Worm (Caenorhabditis elegans) whole organism, late embryonic: ENCODE measurements around the gene srh-45.

Source experiments
- C08G9.2 ChIP-seq: sonication (generic microtip); optimal IDR thresholded peaks from 2 replicates; lab custom pipeline; 2016; ENCODE audit warnings: mild to moderate bottlenecking, missing genetic modification characterization, moderate library complexity, missing compliant biosample characterization
- C38D4.7 ChIP-seq: fragments of 200-800 bp; sonication (Bioruptor generic); optimal IDR thresholded peaks from 2 replicates; lab custom pipeline; 2018; ENCODE audit warnings: mild to moderate bottlenecking, missing genetic modification characterization, moderate library complexity, missing compliant biosample characterization
- K02D7.2 ChIP-seq: sonication (generic microtip); optimal IDR thresholded peaks from 2 replicates; lab custom pipeline; 2017; ENCODE audit warnings: mild to moderate bottlenecking, missing genetic modification characterization, missing compliant biosample characterization
- Y22D7AL.16 ChIP-seq: sonication (generic microtip); optimal IDR thresholded peaks from 2 replicates; lab custom pipeline; 2016; ENCODE audit warnings: missing genetic modification characterization, missing compliant biosample characterization
- ceh-30 ChIP-seq: fragments of 150-350 bp; optimal IDR thresholded peaks from 2 replicates; lab custom pipeline; 2014; ENCODE audit warnings: missing biosample characterization, missing genetic modification characterization
- ceh-31 ChIP-seq: sonication (generic microtip); optimal IDR thresholded peaks from 2 replicates; lab custom pipeline; 2016; ENCODE audit warnings: missing genetic modification characterization, missing compliant biosample characterization
- ceh-48 ChIP-seq: sonication (generic microtip); optimal IDR thresholded peaks from 2 replicates; lab custom pipeline; 2016; ENCODE audit warnings: missing genetic modification characterization, inconsistent platforms, missing compliant biosample characterization
- dmd-4 ChIP-seq: sonication (generic microtip); optimal IDR thresholded peaks from 2 replicates; lab custom pipeline; 2016; ENCODE audit warnings: borderline replicate concordance, missing genetic modification characterization, missing compliant biosample characterization
- dve-1 ChIP-seq: sonication (generic microtip); optimal IDR thresholded peaks from 2 replicates; lab custom pipeline; 2017; ENCODE audit warnings: antibody characterized with exemption, mild to moderate bottlenecking, missing genetic modification characterization, missing compliant biosample characterization
- elt-4 ChIP-seq: sonication (generic microtip); optimal IDR thresholded peaks from 2 replicates; lab custom pipeline; 2016; ENCODE audit warnings: missing genetic modification characterization, missing compliant biosample characterization
- ets-4 ChIP-seq: sonication (generic microtip); optimal IDR thresholded peaks from 2 replicates; lab custom pipeline; 2016; ENCODE audit warnings: missing genetic modification characterization, missing compliant biosample characterization
- eyg-1 ChIP-seq: sonication (generic microtip); optimal IDR thresholded peaks from 2 replicates; lab custom pipeline; 2016; ENCODE audit warnings: missing genotype, missing genetic modification characterization, missing compliant biosample characterization
- fax-1 ChIP-seq: sonication (generic microtip); optimal IDR thresholded peaks from 2 replicates; lab custom pipeline; 2016; ENCODE audit warnings: missing genotype, missing genetic modification characterization, missing compliant biosample characterization
- gmeb-2 ChIP-seq: sonication (generic microtip); optimal IDR thresholded peaks from 2 replicates; lab custom pipeline; 2016; ENCODE audit warnings: missing genetic modification characterization, inconsistent platforms, missing compliant biosample characterization
- hlh-30 ChIP-seq: sonication (generic microtip); optimal IDR thresholded peaks from 2 replicates; lab custom pipeline; 2017; ENCODE audit warnings: antibody characterized with exemption, missing genetic modification characterization, missing compliant biosample characterization; ENCODE audit not compliant: insufficient read depth
- hlh-6 ChIP-seq: sonication (generic microtip); optimal IDR thresholded peaks from 2 replicates; lab custom pipeline; 2016; ENCODE audit warnings: missing genotype, missing genetic modification characterization, missing compliant biosample characterization
- hlh-8 ChIP-seq: sonication (generic microtip); optimal IDR thresholded peaks from 2 replicates; lab custom pipeline; 2016; ENCODE audit warnings: missing genotype, missing genetic modification characterization, missing compliant biosample characterization
- lim-6 ChIP-seq: sonication (generic microtip); optimal IDR thresholded peaks from 2 replicates; lab custom pipeline; 2016; ENCODE audit warnings: missing genetic modification characterization, missing compliant biosample characterization
- lin-11 ChIP-seq: fragments of 200-800 bp; sonication (Bioruptor generic); optimal IDR thresholded peaks from 2 replicates; lab custom pipeline; 2018; ENCODE audit warnings: mild to moderate bottlenecking, missing genetic modification characterization, missing compliant biosample characterization
- mec-3 ChIP-seq: sonication (generic microtip); optimal IDR thresholded peaks from 2 replicates; lab custom pipeline; 2016; ENCODE audit warnings: borderline replicate concordance, missing genetic modification characterization, missing compliant biosample characterization
- nfya-1 ChIP-seq: sonication (generic microtip); optimal IDR thresholded peaks from 2 replicates; lab custom pipeline; 2017; ENCODE audit warnings: missing genetic modification characterization, mild to moderate bottlenecking, missing compliant biosample characterization, antibody characterized with exemption, moderate library complexity
- nhr-11 ChIP-seq: fragments of 150-350 bp; optimal IDR thresholded peaks from 2 replicates; lab custom pipeline; 2014; ENCODE audit warnings: missing biosample characterization, missing genetic modification characterization
- nhr-232 ChIP-seq: sonication (generic microtip); optimal IDR thresholded peaks from 2 replicates; lab custom pipeline; 2016; ENCODE audit warnings: missing genetic modification characterization, missing compliant biosample characterization
- odd-2 ChIP-seq: sonication (generic microtip); optimal IDR thresholded peaks from 2 replicates; lab custom pipeline; 2017; ENCODE audit warnings: antibody characterized with exemption, mild to moderate bottlenecking, missing genetic modification characterization, missing compliant biosample characterization
- pag-3 ChIP-seq: sonication (generic microtip); optimal IDR thresholded peaks from 2 replicates; lab custom pipeline; 2016; ENCODE audit warnings: missing compliant biosample characterization, missing genetic modification characterization, borderline replicate concordance
- pat-9 ChIP-seq: fragments of 200-800 bp; sonication (Bioruptor generic); optimal IDR thresholded peaks from 2 replicates; lab custom pipeline; 2018; ENCODE audit warnings: mild to moderate bottlenecking, missing genetic modification characterization, moderate library complexity, missing compliant biosample characterization
- pha-2 ChIP-seq: sonication (generic microtip); optimal IDR thresholded peaks from 2 replicates; lab custom pipeline; 2017; ENCODE audit warnings: mild to moderate bottlenecking, missing genetic modification characterization, missing compliant biosample characterization
- pha-4 ChIP-seq: fragments of 150-350 bp; optimal IDR thresholded peaks from 2 replicates; lab custom pipeline; 2018; ENCODE audit warnings: missing biosample characterization, missing genetic modification reagents, missing genetic modification characterization
- pqm-1 ChIP-seq: sonication (generic microtip); optimal IDR thresholded peaks from 2 replicates; lab custom pipeline; 2016; ENCODE audit warnings: missing genetic modification characterization, missing compliant biosample characterization
- pros-1 ChIP-seq: fragments of 150-350 bp; optimal IDR thresholded peaks from 2 replicates; lab custom pipeline; 2014; ENCODE audit warnings: missing biosample characterization, missing genetic modification reagents, missing genetic modification characterization
- sox-4 ChIP-seq: sonication (generic microtip); optimal IDR thresholded peaks from 2 replicates; lab custom pipeline; 2017; ENCODE audit warnings: mild to moderate bottlenecking, missing genetic modification characterization, inconsistent platforms, missing compliant biosample characterization
- tbx-2 ChIP-seq: sonication (generic microtip); optimal IDR thresholded peaks from 2 replicates; lab custom pipeline; 2016; ENCODE audit warnings: missing genetic modification characterization, missing compliant biosample characterization
- tbx-7 ChIP-seq: sonication (generic microtip); optimal IDR thresholded peaks from 2 replicates; lab custom pipeline; 2016; ENCODE audit warnings: missing genotype, missing genetic modification characterization, missing compliant biosample characterization
- unc-42 ChIP-seq: sonication (generic microtip); optimal IDR thresholded peaks from 2 replicates; lab custom pipeline; 2016; ENCODE audit warnings: missing genotype, missing genetic modification characterization, missing compliant biosample characterization
- unc-55 ChIP-seq: sonication (generic microtip); optimal IDR thresholded peaks from 2 replicates; lab custom pipeline; 2017; ENCODE audit warnings: missing biosample characterization, missing genetic modification reagents, missing genetic modification characterization
- unc-86 ChIP-seq: sonication (generic microtip); optimal IDR thresholded peaks from 2 replicates; lab custom pipeline; 2016; ENCODE audit warnings: missing genetic modification characterization, missing compliant biosample characterization
- zip-5 ChIP-seq: sonication (generic microtip); optimal IDR thresholded peaks from 2 replicates; lab custom pipeline; 2016; ENCODE audit warnings: missing genetic modification characterization, missing compliant biosample characterization

The srh-45 gene

DNA sequence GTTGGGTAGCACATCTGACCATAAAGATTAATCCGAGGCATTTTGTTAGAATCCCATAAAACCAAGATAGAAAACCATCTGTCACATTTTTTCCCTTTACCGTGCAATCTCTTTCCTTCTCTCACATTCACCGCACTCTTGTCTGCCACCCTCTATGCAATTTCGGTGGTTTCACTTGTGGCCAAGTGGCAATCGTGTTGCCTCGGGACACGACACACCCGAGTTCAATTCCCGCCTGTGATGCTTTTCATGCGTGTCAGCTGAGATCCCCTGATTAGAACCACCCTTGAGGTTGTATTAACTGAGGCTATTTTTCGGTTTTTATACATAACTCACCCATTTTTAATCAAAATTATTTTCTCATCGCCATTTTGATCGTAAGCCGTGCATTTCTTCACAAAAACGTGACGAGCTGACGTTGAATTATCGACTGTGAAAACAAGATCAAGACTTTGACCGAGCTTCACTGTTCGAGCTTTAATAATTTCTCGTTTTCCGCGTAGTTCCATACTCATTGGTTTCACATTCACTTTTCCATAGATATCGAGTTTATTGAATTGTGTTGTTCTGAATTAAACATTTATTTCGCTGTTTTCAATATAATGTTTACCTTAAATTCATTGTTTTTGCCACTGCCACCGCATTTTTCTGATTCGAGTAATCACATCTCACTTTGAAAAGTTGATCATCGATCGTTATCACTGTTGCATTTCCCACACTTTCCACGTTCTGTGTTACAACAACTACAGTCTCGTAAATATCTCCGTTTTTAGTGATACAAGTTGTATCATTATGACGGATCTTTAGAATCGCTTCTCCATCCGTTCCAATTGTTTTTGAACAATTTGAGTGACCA is 9.5 kb upstream of the srh-45 start (continued):
- peak; percentile 98 for TF ChIP-seq ceh-48 (tag; lab: Kevin White, UChicago)
- peak; percentile 97 for TF ChIP-seq C38D4.7 (GFP tag; lab: Kevin White, UChicago)
- TF ChIP-seq hlh-30 (tag; lab: Kevin White, UChicago), result peak; percentile 98
- TF ChIP-seq fax-1 (tag; lab: Kevin White, UChicago), result peak; percentile 96
- TF ChIP-seq Y22D7AL.16 (tag; lab: Kevin White, UChicago), result peak; percentile 99
- TF ChIP-seq K02D7.2 (tag; lab: Kevin White, UChicago), result peak; percentile 100
- TF ChIP-seq dve-1 (tag; lab: Kevin White, UChicago), result peak; percentile 99
- TF ChIP-seq lim-6 (tag; lab: Kevin White, UChicago), result peak; percentile 99
- peak; percentile 99 for TF ChIP-seq gmeb-2
- peak; percentile 99 for TF ChIP-seq C08G9.2 (tag; lab: Kevin White, UChicago)
- TF ChIP-seq ceh-31 (tag; lab: Kevin White, UChicago), result peak; percentile 96
- peak; percentile 97 for TF ChIP-seq elt-4 (tag; lab: Kevin White, UChicago)
- peak; percentile 99 for TF ChIP-seq tbx-2 (tag; lab: Kevin White, UChicago)
- TF ChIP-seq pag-3, result peak; percentile 92
- peak; percentile 91 for TF ChIP-seq nfya-1 (tag; lab: Kevin White, UChicago)
- peak; percentile 86 for TF ChIP-seq unc-42 (tag; lab: Kevin White, UChicago)
- peak; percentile 98 for TF ChIP-seq pqm-1 (tag; lab: Kevin White, UChicago)
- peak; percentile 96 for TF ChIP-seq ceh-30 (tag; lab: Kevin White, UChicago)
- peak; percentile 97 for TF ChIP-seq hlh-8 (tag; lab: Kevin White, UChicago)
- TF ChIP-seq unc-55 (GFP tag; lab: Kevin White, UChicago), result peak; percentile 65
- peak; percentile 94 for TF ChIP-seq ets-4 (tag; lab: Kevin White, UChicago)
- peak; percentile 90 for TF ChIP-seq zip-5 (tag; lab: Kevin White, UChicago)
- peak; percentile 90 for TF ChIP-seq pros-1 (tag; lab: Kevin White, UChicago)
- TF ChIP-seq hlh-6 (tag; lab: Kevin White, UChicago), result peak; percentile 100
- TF ChIP-seq eyg-1 (tag; lab: Kevin White, UChicago), result peak; percentile 98
- peak; percentile 99 for TF ChIP-seq nhr-232 (tag; lab: Kevin White, UChicago)
- peak; percentile 77 for TF ChIP-seq tbx-7 (tag; lab: Kevin White, UChicago)
- TF ChIP-seq sox-4, result peak; percentile 99
- peak; percentile 91 for TF ChIP-seq odd-2 (tag; lab: Kevin White, UChicago)
- peak; percentile 100 for TF ChIP-seq pat-9

DNA sequence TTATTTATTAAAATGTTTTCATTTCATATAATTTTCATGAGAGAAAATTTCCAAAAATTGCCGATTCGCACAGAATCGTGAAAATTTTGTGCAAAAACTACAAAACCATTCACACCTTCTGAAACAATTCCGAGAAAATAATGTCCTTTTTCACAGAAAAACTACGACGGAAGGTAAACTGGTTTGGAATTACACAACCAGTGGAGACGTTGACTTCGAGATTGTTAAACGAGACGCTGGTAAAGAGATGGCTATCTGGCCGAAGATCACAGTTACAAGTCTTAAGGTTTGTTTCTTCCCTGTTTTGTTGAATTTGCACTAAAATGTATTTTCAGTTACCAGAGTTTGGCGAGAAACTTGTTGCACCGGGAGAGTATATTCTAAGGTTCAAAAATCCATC is 8.1 kb upstream of the srh-45 start:
- no peak for TF ChIP-seq hlh-6 (tag; lab: Kevin White, UChicago)
- no peak for TF ChIP-seq dmd-4 (tag; lab: Kevin White, UChicago)
- TF ChIP-seq nhr-11 (tag; lab: Kevin White, UChicago), result no peak
- no peak for TF ChIP-seq pha-4 (tag; lab: Kevin White, UChicago)
- no peak for TF ChIP-seq unc-86 (tag; lab: Kevin White, UChicago)
- no peak for TF ChIP-seq pha-2 (tag; lab: Kevin White, UChicago)
- TF ChIP-seq nfya-1 (tag; lab: Kevin White, UChicago), result no peak
- TF ChIP-seq mec-3, result no peak
- TF ChIP-seq lin-11 (tag; lab: Kevin White, UChicago), result no peak
- no peak for TF ChIP-seq Y22D7AL.16 (tag; lab: Kevin White, UChicago)
- TF ChIP-seq K02D7.2 (tag; lab: Kevin White, UChicago), result no peak
